Worm (Caenorhabditis elegans) whole organism, L1 larva: ENCODE results near the gene T19B10.12.

ENCODE experiments used
- efl-3 ChIP-seq: fragments of 200-800 bp; sonication (Bioruptor generic); optimal IDR thresholded peaks from 2 replicates; lab custom pipeline; 2018; ENCODE audit warnings: mild to moderate bottlenecking, missing genetic modification characterization, missing compliant biosample characterization
- egl-27 ChIP-seq, 2 experiments: fragments of 150-350 bp in 1 of 2; sonication (generic microtip); optimal IDR thresholded peaks; 3 replicates each; lab custom pipeline; 2017 to 2018; ENCODE audit warnings: missing biosample characterization in 2 of 2, missing genetic modification characterization in 2 of 2, missing genetic modification reagents in 2 of 2
- nhr-28 ChIP-seq: fragments of 150-350 bp; optimal IDR thresholded peaks from 2 replicates; lab custom pipeline; 2014; ENCODE audit warnings: missing biosample characterization, missing genetic modification characterization
- nhr-84 ChIP-seq: sonication (generic microtip); optimal IDR thresholded peaks from 2 replicates; lab custom pipeline; 2017; ENCODE audit warnings: missing biosample characterization, missing genetic modification characterization

DNA sequence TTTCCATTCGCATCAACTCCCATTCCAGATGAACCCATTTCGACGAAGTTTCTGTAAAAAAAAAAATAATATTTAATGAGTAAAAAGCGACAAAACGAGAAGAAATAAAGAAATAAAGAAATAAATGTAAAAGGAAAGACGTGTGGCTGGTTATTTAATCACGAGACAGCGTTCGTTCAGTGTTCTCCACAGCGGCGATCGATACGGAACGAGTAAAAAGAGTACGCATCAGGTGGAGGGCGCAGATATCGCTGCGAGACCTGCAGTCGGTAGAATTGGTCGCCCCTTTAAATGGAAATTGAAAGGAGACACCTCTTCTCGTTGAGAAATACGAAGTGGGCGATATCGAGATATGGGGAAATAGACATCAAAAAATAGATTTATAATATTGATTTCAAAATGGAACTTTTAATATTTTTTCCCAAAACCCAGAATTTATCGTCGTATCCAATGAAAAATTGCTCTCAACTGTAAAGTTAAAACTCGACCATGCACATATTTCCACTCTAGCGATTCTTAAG lies 22.1 kb upstream of the T19B10.12 start, which contains the start of gene pqn-70:
- TF ChIP-seq efl-3 (GFP tag; lab: Kevin White, UChicago) (no peak), egl-27 (tag; optimal IDR thresholded peaks at IDR 0.05; lab: Kevin White, UChicago) (no peak), nhr-28 (no peak), nhr-84 (no peak)
